Worm (Caenorhabditis elegans) whole organism, late embryonic: Measurements from ENCODE around the gene T10G3.4.

Experiments used
- F13H6.1 ChIP-seq: sonication (generic microtip); optimal IDR thresholded peaks from 2 replicates; lab custom pipeline; 2016; ENCODE audit warnings: missing genetic modification characterization, missing compliant biosample characterization
- K02D7.2 ChIP-seq: sonication (generic microtip); optimal IDR thresholded peaks from 2 replicates; lab custom pipeline; 2017; ENCODE audit warnings: mild to moderate bottlenecking, missing genetic modification characterization, missing compliant biosample characterization
- T23F11.4 ChIP-seq: fragments of 200-800 bp; sonication (Bioruptor generic); optimal IDR thresholded peaks from 2 replicates; lab custom pipeline; 2018; ENCODE audit warnings: mild to moderate bottlenecking, missing genetic modification characterization, missing compliant biosample characterization
- ahr-1 ChIP-seq: sonication (generic microtip); optimal IDR thresholded peaks from 2 replicates; lab custom pipeline; 2016; ENCODE audit warnings: missing genetic modification characterization, missing compliant biosample characterization
- ama-1 ChIP-seq: fragments of 150-350 bp; optimal IDR thresholded peaks from 2 replicates; lab custom pipeline; 2014
- ceh-18 ChIP-seq: sonication (generic microtip); optimal IDR thresholded peaks from 2 replicates; lab custom pipeline; 2016; ENCODE audit warnings: missing genetic modification characterization, missing compliant biosample characterization
- ceh-19 ChIP-seq: fragments of 200-800 bp; sonication (Bioruptor generic); optimal IDR thresholded peaks from 2 replicates; lab custom pipeline; 2018; ENCODE audit warnings: mild to moderate bottlenecking, missing genetic modification characterization, missing compliant biosample characterization
- ceh-22 ChIP-seq: sonication (generic microtip); optimal IDR thresholded peaks from 2 replicates; lab custom pipeline; 2017; ENCODE audit warnings: missing biosample characterization, missing genetic modification characterization
- ceh-24 ChIP-seq: sonication (generic microtip); optimal IDR thresholded peaks from 2 replicates; lab custom pipeline; 2016; ENCODE audit warnings: mild to moderate bottlenecking, missing genetic modification characterization, missing compliant biosample characterization
- ceh-30 ChIP-seq: fragments of 150-350 bp; optimal IDR thresholded peaks from 2 replicates; lab custom pipeline; 2014; ENCODE audit warnings: missing biosample characterization, missing genetic modification characterization
- ceh-31 ChIP-seq: sonication (generic microtip); optimal IDR thresholded peaks from 2 replicates; lab custom pipeline; 2016; ENCODE audit warnings: missing genetic modification characterization, missing compliant biosample characterization
- ceh-48 ChIP-seq: sonication (generic microtip); optimal IDR thresholded peaks from 2 replicates; lab custom pipeline; 2016; ENCODE audit warnings: missing genetic modification characterization, inconsistent platforms, missing compliant biosample characterization
- dve-1 ChIP-seq: sonication (generic microtip); optimal IDR thresholded peaks from 2 replicates; lab custom pipeline; 2017; ENCODE audit warnings: antibody characterized with exemption, mild to moderate bottlenecking, missing genetic modification characterization, missing compliant biosample characterization
- elt-2 ChIP-seq: sonication (generic microtip); optimal IDR thresholded peaks from 2 replicates; lab custom pipeline; 2016; ENCODE audit warnings: missing genetic modification reagents, missing genetic modification characterization, missing compliant biosample characterization
- elt-4 ChIP-seq: sonication (generic microtip); optimal IDR thresholded peaks from 2 replicates; lab custom pipeline; 2016; ENCODE audit warnings: missing genetic modification characterization, missing compliant biosample characterization
- ets-4 ChIP-seq: sonication (generic microtip); optimal IDR thresholded peaks from 2 replicates; lab custom pipeline; 2016; ENCODE audit warnings: missing genetic modification characterization, missing compliant biosample characterization
- fkh-6 ChIP-seq: sonication (generic microtip); optimal IDR thresholded peaks from 2 replicates; lab custom pipeline; 2016; ENCODE audit warnings: missing genetic modification characterization, missing compliant biosample characterization
- gmeb-2 ChIP-seq: sonication (generic microtip); optimal IDR thresholded peaks from 2 replicates; lab custom pipeline; 2016; ENCODE audit warnings: missing genetic modification characterization, inconsistent platforms, missing compliant biosample characterization
- hlh-30 ChIP-seq: sonication (generic microtip); optimal IDR thresholded peaks from 2 replicates; lab custom pipeline; 2017; ENCODE audit warnings: antibody characterized with exemption, missing genetic modification characterization, missing compliant biosample characterization; ENCODE audit not compliant: insufficient read depth
- hlh-6 ChIP-seq: sonication (generic microtip); optimal IDR thresholded peaks from 2 replicates; lab custom pipeline; 2016; ENCODE audit warnings: missing genotype, missing genetic modification characterization, missing compliant biosample characterization
- hlh-8 ChIP-seq: sonication (generic microtip); optimal IDR thresholded peaks from 2 replicates; lab custom pipeline; 2016; ENCODE audit warnings: missing genotype, missing genetic modification characterization, missing compliant biosample characterization
- lin-11 ChIP-seq: fragments of 200-800 bp; sonication (Bioruptor generic); optimal IDR thresholded peaks from 2 replicates; lab custom pipeline; 2018; ENCODE audit warnings: mild to moderate bottlenecking, missing genetic modification characterization, missing compliant biosample characterization
- madf-2 ChIP-seq: sonication (generic microtip); optimal IDR thresholded peaks from 2 replicates; lab custom pipeline; 2017; ENCODE audit warnings: missing genetic modification characterization, missing compliant biosample characterization
- nfya-1 ChIP-seq: sonication (generic microtip); optimal IDR thresholded peaks from 2 replicates; lab custom pipeline; 2017; ENCODE audit warnings: missing genetic modification characterization, mild to moderate bottlenecking, missing compliant biosample characterization, antibody characterized with exemption, moderate library complexity
- nhr-11 ChIP-seq: fragments of 150-350 bp; optimal IDR thresholded peaks from 2 replicates; lab custom pipeline; 2014; ENCODE audit warnings: missing biosample characterization, missing genetic modification characterization
- odd-2 ChIP-seq: sonication (generic microtip); optimal IDR thresholded peaks from 2 replicates; lab custom pipeline; 2017; ENCODE audit warnings: antibody characterized with exemption, mild to moderate bottlenecking, missing genetic modification characterization, missing compliant biosample characterization
- pag-3 ChIP-seq: sonication (generic microtip); optimal IDR thresholded peaks from 2 replicates; lab custom pipeline; 2016; ENCODE audit warnings: missing compliant biosample characterization, missing genetic modification characterization, borderline replicate concordance
- pha-2 ChIP-seq: sonication (generic microtip); optimal IDR thresholded peaks from 2 replicates; lab custom pipeline; 2017; ENCODE audit warnings: mild to moderate bottlenecking, missing genetic modification characterization, missing compliant biosample characterization
- pha-4 ChIP-seq: fragments of 150-350 bp; optimal IDR thresholded peaks from 2 replicates; lab custom pipeline; 2018; ENCODE audit warnings: missing biosample characterization, missing genetic modification reagents, missing genetic modification characterization
- pqm-1 ChIP-seq: sonication (generic microtip); optimal IDR thresholded peaks from 2 replicates; lab custom pipeline; 2016; ENCODE audit warnings: missing genetic modification characterization, missing compliant biosample characterization
- pros-1 ChIP-seq: fragments of 150-350 bp; optimal IDR thresholded peaks from 2 replicates; lab custom pipeline; 2014; ENCODE audit warnings: missing biosample characterization, missing genetic modification reagents, missing genetic modification characterization
- ref-2 ChIP-seq: sonication (generic microtip); optimal IDR thresholded peaks from 2 replicates; lab custom pipeline; 2016; ENCODE audit warnings: missing genetic modification characterization, missing compliant biosample characterization
- sox-4 ChIP-seq: sonication (generic microtip); optimal IDR thresholded peaks from 2 replicates; lab custom pipeline; 2017; ENCODE audit warnings: mild to moderate bottlenecking, missing genetic modification characterization, inconsistent platforms, missing compliant biosample characterization
- syd-9 ChIP-seq: sonication (generic microtip); optimal IDR thresholded peaks from 2 replicates; lab custom pipeline; 2016; ENCODE audit warnings: mild to moderate bottlenecking, missing genetic modification characterization, moderate library complexity, missing compliant biosample characterization
- tbx-2 ChIP-seq: sonication (generic microtip); optimal IDR thresholded peaks from 2 replicates; lab custom pipeline; 2016; ENCODE audit warnings: missing genetic modification characterization, missing compliant biosample characterization
- tbx-7 ChIP-seq: sonication (generic microtip); optimal IDR thresholded peaks from 2 replicates; lab custom pipeline; 2016; ENCODE audit warnings: missing genotype, missing genetic modification characterization, missing compliant biosample characterization
- unc-42 ChIP-seq: sonication (generic microtip); optimal IDR thresholded peaks from 2 replicates; lab custom pipeline; 2016; ENCODE audit warnings: missing genotype, missing genetic modification characterization, missing compliant biosample characterization
- zip-5 ChIP-seq: sonication (generic microtip); optimal IDR thresholded peaks from 2 replicates; lab custom pipeline; 2016; ENCODE audit warnings: missing genetic modification characterization, missing compliant biosample characterization
- ztf-16 ChIP-seq: sonication (generic microtip); optimal IDR thresholded peaks from 2 replicates; lab custom pipeline; 2017; ENCODE audit warnings: missing genetic modification characterization, missing compliant biosample characterization

T10G3.4 gene

ce11 chrV:13468190-13468765 is 16.0 kb downstream of the T10G3.4 start, which contains the start of the genes F25H9.6 and F25H9.7 (continued):
- TF ChIP-seq ceh-19 (GFP tag; lab: Kevin White, UChicago): no peak
- TF ChIP-seq ahr-1: peak; percentile 53
- peak; percentile 22 for TF ChIP-seq lin-11 (tag; lab: Kevin White, UChicago)
- no peak for TF ChIP-seq pros-1
- no peak for TF ChIP-seq dve-1 (tag; lab: Kevin White, UChicago)
- TF ChIP-seq tbx-7 (tag; lab: Kevin White, UChicago): peak; percentile 97
- TF ChIP-seq odd-2: no peak
- TF ChIP-seq ztf-16 (tag; lab: Kevin White, UChicago): peak; percentile 54
- TF ChIP-seq ceh-31 (tag; lab: Kevin White, UChicago): peak; percentile 98
- peak; percentile 91 for TF ChIP-seq zip-5 (tag; lab: Kevin White, UChicago)
- TF ChIP-seq madf-2 (tag; lab: Kevin White, UChicago): no peak
- peak; percentile 7 for TF ChIP-seq syd-9 (tag; lab: Kevin White, UChicago)
- peak; percentile 17 for TF ChIP-seq pag-3 (tag; lab: Kevin White, UChicago)
- no peak for TF ChIP-seq sox-4 (tag; lab: Kevin White, UChicago)
- TF ChIP-seq ceh-22 (tag; lab: Kevin White, UChicago): no peak
- TF ChIP-seq nfya-1: peak; percentile 12
- TF ChIP-seq pha-4: no peak
- no peak for TF ChIP-seq ama-1 (lab: Kevin White, UChicago)
- peak; percentile 42 for TF ChIP-seq unc-42
- no peak for TF ChIP-seq nhr-11 (tag; lab: Kevin White, UChicago)
- no peak for TF ChIP-seq ceh-24 (tag; lab: Kevin White, UChicago)
- TF ChIP-seq hlh-8 (tag; lab: Kevin White, UChicago): peak; percentile 92
- no peak for TF ChIP-seq pha-2 (tag; lab: Kevin White, UChicago)
- TF ChIP-seq T23F11.4 (GFP tag; lab: Kevin White, UChicago): no peak
- peak; percentile 94 for TF ChIP-seq ref-2 (tag; lab: Kevin White, UChicago)
- TF ChIP-seq tbx-2: peak; percentile 95
- peak; percentile 52 for TF ChIP-seq hlh-6 (tag; lab: Kevin White, UChicago)
- TF ChIP-seq gmeb-2: no peak
- no peak for TF ChIP-seq K02D7.2 (tag; lab: Kevin White, UChicago)
- TF ChIP-seq ceh-30 (tag; lab: Kevin White, UChicago): no peak

- TF ChIP-seq ahr-1 (no peak), lin-11 (tag; lab: Kevin White, UChicago) (no peak), tbx-7 (tag; lab: Kevin White, UChicago) (no peak), dve-1 (tag; lab: Kevin White, UChicago) (no peak), ceh-31 (tag; lab: Kevin White, UChicago) (no peak)
Observed at ce11 chrV:13464123-13464522, 20.1 kb downstream of the T10G3.4 start.

ce11 chrV:13462974-13463373 is 21.3 kb downstream of the T10G3.4 start, which contains the start of gene frm-10:
Gene frm-10, plus strand, starts transcription at chrV:13463207.
- TF ChIP-seq dve-1 (tag; lab: Kevin White, UChicago) (peak; percentile 22), ceh-22 (tag; lab: Kevin White, UChicago) (no peak), pqm-1 (peak; percentile 75), ets-4 (tag; lab: Kevin White, UChicago) (peak; percentile 50), hlh-30 (tag; lab: Kevin White, UChicago) (peak; percentile 87), elt-4 (no peak), fkh-6 (tag; lab: Kevin White, UChicago) (no peak), ceh-48 (no peak), elt-2 (tag; lab: Kevin White, UChicago) (peak; percentile 63), sox-4 (tag; lab: Kevin White, UChicago) (no peak), F13H6.1 (tag; lab: Kevin White, UChicago) (no peak), ceh-24 (tag; lab: Kevin White, UChicago) (no peak), ceh-18 (no peak)
